Fruit fly (Drosophila melanogaster): Measurements from ENCODE around the gene Mettl3.

Gene Mettl3

dm6 chr3R:24047998-24048511 lies 16.1 kb downstream of the Mettl3 start, which contains the start of gene Rox8 (continued):
- TF ChIP-seq ind (GFP tag; optimal IDR thresholded peaks at IDR 0.05) (peak; percentile 35), CG1832 (GFP tag; optimal IDR thresholded peaks at IDR 0.05) (peak; percentile 67), CG14710 (tag; optimal IDR thresholded peaks at IDR 0.05) (peak; percentile 75), CG10366 (GFP tag; IDR thresholded peaks at IDR 0.05) (no peak), chn (GFP tag; optimal IDR thresholded peaks at IDR 0.05) (peak; percentile 25), HmgZ (tag; optimal IDR thresholded peaks at IDR 0.05) (peak; percentile 60), mld (GFP tag; IDR thresholded peaks at IDR 0.05; ENCODE audit: partially characterized antibody) (0 out of 3 replicates have a peak, but pooled peaks have one; percentile 23), CG30020 (tag; optimal IDR thresholded peaks at IDR 0.05) (peak; percentile 70), twi (tag; optimal IDR thresholded peaks at IDR 0.05) (no peak), CG6683 (GFP tag; optimal IDR thresholded peaks at IDR 0.05) (no peak), Atf-2 (GFP tag; optimal IDR thresholded peaks at IDR 0.05) (peak; percentile 19), CG31441 (GFP tag; IDR thresholded peaks at IDR 0.05) (peak; percentile 41; the same call in 1 of the 2 replicates), Dfd (GFP tag; optimal IDR thresholded peaks at IDR 0.05) (no peak), slbo (GFP tag; IDR thresholded peaks at IDR 0.05) (peak; percentile 52), CG18619 (GFP tag; optimal IDR thresholded peaks at IDR 0.05) (peak; percentile 44), NFAT (GFP tag; IDR thresholded peaks at IDR 0.05) (0 out of 2 replicates have a peak, but pooled peaks have one; percentile 30), Abd-B (GFP tag; optimal IDR thresholded peaks at IDR 0.05) (no peak), exex (tag; optimal IDR thresholded peaks at IDR 0.05) (peak; percentile 53), otp (GFP tag; IDR thresholded peaks at IDR 0.05) (0 out of 3 replicates have a peak, but pooled peaks have one; percentile 30), stwl (tag; optimal IDR thresholded peaks at IDR 0.05) (peak; percentile 89), dmrt11E (tag; optimal IDR thresholded peaks at IDR 0.05) (peak; percentile 5), sug (tag; optimal IDR thresholded peaks at IDR 0.05) (peak; percentile 65), CG13287 (GFP tag; IDR thresholded peaks at IDR 0.05; ENCODE audit: partially characterized antibody) (peak; percentile 73), CG33213 (GFP tag; optimal IDR thresholded peaks at IDR 0.05) (peak; percentile 21), Med (GFP tag) (peak; percentile 89), CG16815 (GFP tag; optimal IDR thresholded peaks at IDR 0.05) (no peak), CG6272 (GFP tag; IDR thresholded peaks at IDR 0.05) (no peak), Doc3 (GFP tag; IDR thresholded peaks at IDR 0.05; ENCODE audit: partially characterized antibody) (0 out of 3 replicates have a peak, but pooled peaks have one; percentile 41), CG7987 (GFP tag; optimal IDR thresholded peaks at IDR 0.05) (no peak), CG32532 (GFP tag; IDR thresholded peaks at IDR 0.05) (peak; percentile 31; the same call in 1 of the 2 replicates), CG3847 (GFP tag; IDR thresholded peaks at IDR 0.05) (peak; percentile 34; the same call in 1 of the 2 replicates), CG14965 (GFP tag; optimal IDR thresholded peaks at IDR 0.05; ENCODE audit: borderline replicate concordance) (no peak), wek (GFP tag; optimal IDR thresholded peaks at IDR 0.05) (no peak), dm (GFP tag; optimal IDR thresholded peaks at IDR 0.05) (peak; percentile 42), vvl (GFP tag; IDR thresholded peaks at IDR 0.05) (peak; percentile 47), CG1233 (GFP tag; optimal IDR thresholded peaks at IDR 0.05) (peak; percentile 15), zen (tag; optimal IDR thresholded peaks at IDR 0.05) (peak; percentile 67), CG12219 (GFP tag; optimal IDR thresholded peaks at IDR 0.05) (no peak), CG17359 (tag; optimal IDR thresholded peaks at IDR 0.05) (peak; percentile 22), E2f1 (GFP tag; IDR thresholded peaks at IDR 0.05) (0 out of 2 replicates have a peak, but pooled peaks have one; percentile 16), CG14014 (GFP tag; IDR thresholded peaks at IDR 0.05) (peak; percentile 40; the same call in 1 of the 2 replicates), CG31365 (tag; optimal IDR thresholded peaks at IDR 0.05) (no peak), HHEX (GFP tag; optimal IDR thresholded peaks at IDR 0.05) (no peak), CHES-1-like (GFP tag; optimal IDR thresholded peaks at IDR 0.05) (peak; percentile 48), CG2129 (GFP tag; IDR thresholded peaks at IDR 0.05; ENCODE audit: partially characterized antibody) (no peak), CG13775 (GFP tag; optimal IDR thresholded peaks at IDR 0.05) (peak; percentile 52), bsh (GFP tag; optimal IDR thresholded peaks at IDR 0.05) (peak in 1 of 2 experiments; percentile 31), sens (GFP tag) (peak; percentile 93), her (GFP tag; optimal IDR thresholded peaks at IDR 0.05) (peak; percentile 18)

Data from whole organism, embryonic.